Worm (Caenorhabditis elegans) whole organism, L1 larva: ENCODE measurements around the gene lin-24.

Experiments used
- ces-1 ChIP-seq: fragments of 150-350 bp; optimal IDR thresholded peaks from 2 replicates; lab custom pipeline; 2014; ENCODE audit warnings: missing biosample characterization, missing genetic modification reagents, missing genetic modification characterization
- fos-1 ChIP-seq: fragments of 150-350 bp; optimal IDR thresholded peaks from 2 replicates; lab custom pipeline; 2014; ENCODE audit warnings: missing biosample characterization, missing genetic modification characterization
- lin-14 ChIP-seq: fragments of 200-800 bp; sonication (Bioruptor generic); optimal IDR thresholded peaks from 2 replicates; lab custom pipeline; 2018; ENCODE audit warnings: mild to moderate bottlenecking, missing genetic modification characterization, moderate library complexity, missing compliant biosample characterization
- nhr-28 ChIP-seq: fragments of 150-350 bp; optimal IDR thresholded peaks from 2 replicates; lab custom pipeline; 2014; ENCODE audit warnings: missing biosample characterization, missing genetic modification characterization
- unc-86 ChIP-seq: sonication (generic microtip); optimal IDR thresholded peaks from 2 replicates; lab custom pipeline; 2016; ENCODE audit warnings: missing genetic modification characterization, missing compliant biosample characterization
- unc-98 ChIP-seq: fragments of 200-800 bp; sonication (Bioruptor generic); IDR thresholded peaks from 2 replicates; pipeline ENCODE4 v1.3.6; 2022; ENCODE audit warnings: missing genetic modification characterization, missing compliant biosample characterization

- no peak for TF ChIP-seq ces-1 (GFP tag; lab: Kevin White, UChicago)
- TF ChIP-seq nhr-28 (tag; lab: Kevin White, UChicago): no peak
- TF ChIP-seq unc-98: no peak
- TF ChIP-seq lin-14: no peak
- TF ChIP-seq unc-86 (tag; lab: Kevin White, UChicago): no peak
- TF ChIP-seq fos-1 (tag; lab: Kevin White, UChicago): no peak
Observed at ce11 chrIV:12084178-12084577, 45.1 kb upstream of the lin-24 start, which contains the start of gene repo-1.
